Worm (Caenorhabditis elegans) whole organism, midembryonic: ENCODE data around the gene R07A4.3.

Source experiments
- T22C8.4 ChIP-seq: fragments of 200-800 bp; sonication (Bioruptor generic); IDR thresholded peaks from 2 replicates; pipeline ENCODE4 v1.3.6; 2022; ENCODE audit warnings: missing genetic modification characterization, missing compliant biosample characterization
- cog-1 ChIP-seq: sonication (generic microtip); optimal IDR thresholded peaks from 2 replicates; lab custom pipeline; 2016; ENCODE audit warnings: missing genetic modification characterization, missing compliant biosample characterization
- flt-1 ChIP-seq: fragments of 200-800 bp; sonication (Bioruptor generic); IDR thresholded peaks from 2 replicates; pipeline ENCODE4 v1.3.6; 2022; ENCODE audit warnings: missing genetic modification characterization, missing compliant biosample characterization
- klf-2 ChIP-seq: fragments of 200-800 bp; sonication (Bioruptor generic); conservative IDR thresholded peaks from 2 replicates; pipeline ENCODE4 v1.3.6; 2022; ENCODE audit warnings: missing genetic modification reagents, missing genetic modification characterization, missing compliant biosample characterization
- med-1 ChIP-seq: sonication (generic microtip); optimal IDR thresholded peaks from 2 replicates; lab custom pipeline; 2017; ENCODE audit warnings: missing genetic modification characterization, mild to moderate bottlenecking, missing compliant biosample characterization, antibody characterized with exemption, missing genetic modification reagents; ENCODE audit not compliant: insufficient read depth
- ref-1 ChIP-seq: fragments of 200-800 bp; sonication (Bioruptor generic); conservative IDR thresholded peaks from 2 replicates; pipeline ENCODE4 v1.3.6; 2022; ENCODE audit warnings: missing genetic modification reagents, missing genetic modification characterization, missing compliant biosample characterization
- tab-1 ChIP-seq: fragments of 200-800 bp; sonication (Bioruptor generic); IDR thresholded peaks from 2 replicates; pipeline ENCODE4 v1.3.6; 2022; ENCODE audit warnings: missing genetic modification characterization, missing compliant biosample characterization
- ztf-23 ChIP-seq: fragments of 200-800 bp; sonication (Bioruptor generic); IDR thresholded peaks from 2 replicates; pipeline ENCODE4 v1.3.6; 2022; ENCODE audit warnings: missing genetic modification reagents, missing genetic modification characterization, missing compliant biosample characterization
- ztf-29 ChIP-seq: fragments of 200-800 bp; sonication (Bioruptor generic); IDR thresholded peaks from 2 replicates; pipeline ENCODE4 v1.3.6; 2022; ENCODE audit warnings: missing genetic modification reagents, missing genetic modification characterization, missing compliant biosample characterization

R07A4.3 gene

DNA sequence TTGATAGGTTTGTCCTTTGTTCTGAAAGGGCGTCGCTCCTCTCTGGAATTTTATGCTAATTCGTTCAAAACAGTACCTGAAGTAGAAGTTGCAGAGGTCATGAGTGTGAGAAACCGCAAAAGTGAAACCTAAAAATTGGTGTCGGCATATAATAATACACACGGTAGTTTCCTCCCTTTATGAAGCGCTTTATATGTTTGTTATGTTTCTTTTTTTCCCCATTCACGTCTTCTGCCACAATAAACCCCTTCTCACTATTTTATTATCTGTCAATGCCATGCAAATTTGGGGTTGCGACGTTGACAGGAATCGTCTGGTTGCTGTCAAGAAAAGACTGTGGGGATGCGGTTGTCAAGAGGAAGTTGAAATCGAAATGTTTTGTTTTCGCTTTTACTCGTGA, 38.9 kb downstream of the R07A4.3 start, which contains the start of gene vap-2:
vap-2 (minus strand) TSS at position 101 of the 400 bp plus-strand sequence.
- no peak for TF ChIP-seq tab-1 (GFP tag; lab: Robert Waterston, UW)

DNA sequence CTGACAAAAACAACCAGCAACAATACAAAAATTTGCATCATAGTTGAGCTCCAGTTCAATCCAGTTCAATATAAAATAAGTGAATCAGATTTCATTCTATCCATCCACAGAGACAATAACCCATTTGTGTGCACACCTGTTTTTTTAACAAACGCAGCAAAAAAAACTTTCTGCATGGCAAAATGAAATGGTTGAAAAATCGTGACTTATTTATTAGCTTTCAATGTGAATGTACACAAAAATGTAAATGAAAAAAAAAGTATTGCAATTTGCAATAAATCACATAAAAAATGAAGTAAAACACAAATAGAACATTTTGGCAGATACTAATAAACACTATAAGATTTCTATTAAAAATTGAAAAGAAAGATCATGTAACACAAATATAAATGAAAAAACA, 41.1 kb downstream of the R07A4.3 start, which contains the start of gene T05A10.6:
T05A10.6 (minus strand) TSS at position 101 of the 400 bp plus-strand sequence.
- TF ChIP-seq ztf-29 (no peak), flt-1 (no peak), ztf-23 (GFP tag; lab: Robert Waterston, UW) (no peak), med-1 (no peak), tab-1 (GFP tag; lab: Robert Waterston, UW) (no peak), T22C8.4 (GFP tag; lab: Robert Waterston, UW) (no peak), klf-2 (GFP tag; lab: Robert Waterston, UW) (no peak), ref-1 (GFP tag; lab: Robert Waterston, UW) (no peak), cog-1 (tag; lab: Kevin White, UChicago) (no peak)

DNA sequence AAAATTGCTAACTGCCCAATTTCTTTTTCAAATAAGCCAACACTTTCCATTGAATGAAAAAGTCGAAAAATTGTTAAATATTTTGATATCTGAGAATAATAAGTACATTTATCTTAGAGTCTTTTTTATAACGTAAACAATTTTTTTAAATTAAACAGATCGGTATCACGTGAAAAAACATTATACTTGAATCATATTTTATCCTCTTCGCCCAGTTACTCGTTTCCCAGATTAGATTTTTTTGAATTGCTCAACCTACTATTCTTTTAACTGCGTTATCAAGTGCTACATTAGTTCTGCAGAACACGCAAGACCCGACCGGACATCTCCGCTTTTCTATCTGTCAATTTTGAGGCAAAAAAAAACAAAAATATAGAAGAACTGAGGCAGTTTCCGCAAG, 50.9 kb downstream of the R07A4.3 start, which contains the start of gene F31B12.4:
F31B12.4 (plus strand) TSS at position 301 of the 400 bp plus-strand sequence.
- TF ChIP-seq T22C8.4 (GFP tag; lab: Robert Waterston, UW) = no peak
- TF ChIP-seq ref-1 (GFP tag; lab: Robert Waterston, UW) = no peak
- TF ChIP-seq flt-1 = no peak
- no peak for TF ChIP-seq cog-1 (tag; lab: Kevin White, UChicago)
- no peak for TF ChIP-seq tab-1 (GFP tag; lab: Robert Waterston, UW)
- TF ChIP-seq ztf-29 = no peak
- no peak for TF ChIP-seq ztf-23 (GFP tag; lab: Robert Waterston, UW)
- TF ChIP-seq klf-2 (GFP tag; lab: Robert Waterston, UW) = no peak
- TF ChIP-seq med-1 = no peak
